Fruit fly (Drosophila melanogaster) whole organism, wandering third instar larva: ENCODE measurements around the gene CG32713.

Experiments
- Abd-B ChIP-seq: fragments of >200 bp; optimal IDR thresholded peaks from 2 replicates; lab custom pipeline; 2017; ENCODE audit warnings: missing biosample characterization, missing genetic modification characterization
- CG32264 ChIP-seq: fragments of 200-800 bp; sonication (Bioruptor generic); optimal IDR thresholded peaks from 2 replicates; lab custom pipeline; 2016; ENCODE audit warnings: missing biosample characterization, missing genetic modification characterization
- CG9705 ChIP-seq: fragments of 200-800 bp; sonication (Bioruptor generic); optimal IDR thresholded peaks from 2 replicates; lab custom pipeline; 2018; ENCODE audit warnings: missing biosample characterization, mild to moderate bottlenecking, missing genetic modification characterization
- CrebA ChIP-seq: fragments of 200-800 bp; sonication (Bioruptor generic); optimal IDR thresholded peaks from 2 replicates; lab custom pipeline; 2016; ENCODE audit warnings: missing biosample characterization, mild to moderate bottlenecking, missing genetic modification characterization, borderline replicate concordance
- Dfd ChIP-seq: fragments of >200 bp; optimal IDR thresholded peaks from 2 replicates; lab custom pipeline; 2017; ENCODE audit warnings: missing biosample characterization, missing genetic modification characterization
- Dif ChIP-seq: fragments of 200-275, 200-300 bp; sonication (Bioruptor generic); optimal IDR thresholded peaks from 2 replicates; lab custom pipeline; 2018; ENCODE audit warnings: missing biosample characterization, missing genetic modification characterization; ENCODE audit not compliant: partially characterized antibody
- GATAd ChIP-seq: sonication (Bioruptor generic); optimal IDR thresholded peaks from 2 replicates; lab custom pipeline; 2016; ENCODE audit warnings: missing biosample characterization, missing genetic modification characterization
- HLH106 ChIP-seq: fragments of 200-800 bp; optimal IDR thresholded peaks from 3 replicates; lab custom pipeline; 2019; ENCODE audit warnings: missing biosample characterization, mild to moderate bottlenecking, missing genetic modification characterization, moderate library complexity
- Hr78 ChIP-seq: fragments of >200 bp; optimal IDR thresholded peaks from 2 replicates; lab custom pipeline; 2017; ENCODE audit warnings: missing biosample characterization, missing genetic modification characterization
- Hr83 ChIP-seq: fragments of 200-300 bp; sonication (Bioruptor generic); optimal IDR thresholded peaks from 2 replicates; lab custom pipeline; 2016; ENCODE audit warnings: missing biosample characterization, mild to moderate bottlenecking, missing genetic modification characterization, moderate library complexity; ENCODE audit not compliant: poor library complexity, severe bottlenecking
- Jra ChIP-seq: sonication (Bioruptor generic); optimal IDR thresholded peaks from 2 replicates; lab custom pipeline; 2016; ENCODE audit warnings: missing biosample characterization, missing genetic modification characterization
- Mio ChIP-seq: sonication (Bioruptor generic); optimal IDR thresholded peaks from 2 replicates; lab custom pipeline; 2016; ENCODE audit warnings: missing biosample characterization, missing genetic modification characterization
- Myc ChIP-seq: fragments of >200 bp; optimal IDR thresholded peaks from 2 replicates; lab custom pipeline; 2017
- N ChIP-seq: fragments of >200 bp; optimal IDR thresholded peaks from 2 replicates; lab custom pipeline; 2018; ENCODE audit warnings: missing biosample characterization, missing external identifiers, missing genetic modification characterization
- Rel ChIP-seq, 2 experiments: fragments of 200-800 bp; sonication (Bioruptor generic) in 1 of 2; optimal IDR thresholded peaks; 2 replicates in 1 of 2; 3 replicates in 1 of 2; lab custom pipeline; 2016 to 2019; ENCODE audit warnings: mild to moderate bottlenecking in 2 of 2, missing biosample characterization in 2 of 2, missing genetic modification characterization in 2 of 2, moderate library complexity in 1 of 2
- Sp1 ChIP-seq: fragments of 200-800 bp; sonication (Bioruptor generic); optimal IDR thresholded peaks from 3 replicates; lab custom pipeline; 2019; ENCODE audit warnings: missing biosample characterization, mild to moderate bottlenecking, missing genetic modification characterization, moderate library complexity
- Vsx2 ChIP-seq: fragments of 200-300, 225-300 bp; sonication (Bioruptor generic); optimal IDR thresholded peaks from 2 replicates; lab custom pipeline; 2018; ENCODE audit warnings: missing biosample characterization, missing genetic modification characterization; ENCODE audit not compliant: partially characterized antibody
- brk ChIP-seq: fragments of 200-800 bp; sonication (Bioruptor generic); optimal IDR thresholded peaks from 2 replicates; lab custom pipeline; 2016; ENCODE audit warnings: missing biosample characterization, mild to moderate bottlenecking, missing genetic modification characterization
- dl ChIP-seq, 2 experiments: fragments of 175-275, 200-275 bp in 1 of 2; fragments of 200-275 bp in 1 of 2; sonication (Bioruptor generic); optimal IDR thresholded peaks; lab custom pipeline; 2018; ENCODE audit warnings: mild to moderate bottlenecking in 2 of 2, missing biosample characterization in 2 of 2, missing genetic modification characterization in 2 of 2, moderate library complexity in 2 of 2; ENCODE audit not compliant: partially characterized antibody in 2 of 2, insufficient read depth in 1 of 2
- dmrt93B ChIP-seq: fragments of 200-800 bp; sonication (Bioruptor generic); optimal IDR thresholded peaks from 2 replicates; lab custom pipeline; 2018; ENCODE audit warnings: missing biosample characterization, mild to moderate bottlenecking, missing genetic modification characterization
- dsf ChIP-seq: sonication (Bioruptor generic); optimal IDR thresholded peaks from 2 replicates; lab custom pipeline; 2016; ENCODE audit warnings: missing biosample characterization, missing genetic modification characterization, borderline replicate concordance
- ey ChIP-seq: fragments of 200-800 bp; sonication (Bioruptor generic); optimal IDR thresholded peaks from 2 replicates; lab custom pipeline; 2016; ENCODE audit warnings: missing biosample characterization, missing genetic modification characterization
- foxo ChIP-seq, 2 experiments: fragments of 200-800 bp; sonication (Bioruptor generic); optimal IDR thresholded peaks; 2 replicates in 1 of 2; 3 replicates in 1 of 2; lab custom pipeline; 2016 to 2017; ENCODE audit warnings: missing biosample characterization in 2 of 2, missing genetic modification characterization in 2 of 2
- h ChIP-seq: fragments of 200-800 bp; sonication (Bioruptor generic); optimal IDR thresholded peaks from 3 replicates; lab custom pipeline; 2016; ENCODE audit warnings: missing biosample characterization, mild to moderate bottlenecking, missing genetic modification characterization
- jim ChIP-seq: fragments of 175-275, 200-325 bp; sonication (Bioruptor generic); optimal IDR thresholded peaks from 2 replicates; lab custom pipeline; 2016; ENCODE audit warnings: missing biosample characterization, mild to moderate bottlenecking, missing genetic modification characterization
- lola ChIP-seq: fragments of >200 bp; optimal IDR thresholded peaks from 2 replicates; lab custom pipeline; 2017; ENCODE audit warnings: missing biosample characterization, missing genetic modification characterization
- pan ChIP-seq: fragments of >200 bp; optimal IDR thresholded peaks from 2 replicates; lab custom pipeline; 2017
- psq ChIP-seq: fragments of 200-800 bp; sonication (Bioruptor generic); optimal IDR thresholded peaks from 3 replicates; lab custom pipeline; 2017; ENCODE audit warnings: missing biosample characterization, mild to moderate bottlenecking, missing genetic modification characterization, moderate library complexity
- rgr ChIP-seq: fragments of 200-800 bp; sonication (Bioruptor generic); optimal IDR thresholded peaks from 3 replicates; lab custom pipeline; 2016; ENCODE audit warnings: missing biosample characterization, mild to moderate bottlenecking, missing genetic modification characterization
- sage ChIP-seq: fragments of 200-800 bp; sonication (Bioruptor generic); optimal IDR thresholded peaks from 2 replicates; lab custom pipeline; 2016; ENCODE audit warnings: missing biosample characterization, mild to moderate bottlenecking, missing genetic modification characterization
- tai ChIP-seq: sonication (Bioruptor generic); optimal IDR thresholded peaks from 2 replicates; lab custom pipeline; 2016; ENCODE audit warnings: missing biosample characterization, missing genetic modification characterization
- usp ChIP-seq: fragments of >200 bp; optimal IDR thresholded peaks from 2 replicates; lab custom pipeline; 2017; ENCODE audit warnings: missing biosample characterization, missing genetic modification characterization
- woc ChIP-seq: sonication (Bioruptor generic); optimal IDR thresholded peaks from 2 replicates; lab custom pipeline; 2016; ENCODE audit warnings: missing biosample characterization, mild to moderate bottlenecking, missing genetic modification characterization

Gene CG32713

DNA sequence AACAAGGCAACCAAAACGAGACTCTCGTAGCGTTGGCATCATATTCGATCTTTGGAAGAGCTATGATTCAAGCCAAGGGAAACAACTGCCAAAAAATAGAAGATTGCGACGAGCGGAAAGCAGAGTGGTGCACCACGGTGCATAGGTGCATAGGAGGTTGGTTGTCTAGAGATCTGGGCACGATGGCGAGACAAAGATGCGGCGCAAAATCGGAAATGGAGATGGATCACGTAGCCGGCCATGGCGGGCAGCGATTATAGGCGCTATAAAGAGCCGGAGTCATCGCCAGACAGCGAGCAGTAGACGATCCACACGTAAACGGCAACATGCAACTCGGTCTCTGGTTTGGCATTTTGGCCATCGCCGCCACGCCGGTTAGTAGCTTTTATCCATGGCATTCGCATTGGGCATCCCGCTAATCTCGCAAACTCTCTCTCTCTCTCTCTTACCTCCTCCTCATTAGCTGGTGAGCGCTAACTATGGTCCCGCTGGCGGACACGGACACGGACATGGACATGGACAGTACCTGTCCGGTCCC lies 21.7 kb upstream of the CG32713 start, which contains the start of gene Cp36:
Gene Cp36, plus strand, starts transcription at position 289 of the 538 bp plus-strand sequence.
- no peak for TF ChIP-seq h

DNA sequence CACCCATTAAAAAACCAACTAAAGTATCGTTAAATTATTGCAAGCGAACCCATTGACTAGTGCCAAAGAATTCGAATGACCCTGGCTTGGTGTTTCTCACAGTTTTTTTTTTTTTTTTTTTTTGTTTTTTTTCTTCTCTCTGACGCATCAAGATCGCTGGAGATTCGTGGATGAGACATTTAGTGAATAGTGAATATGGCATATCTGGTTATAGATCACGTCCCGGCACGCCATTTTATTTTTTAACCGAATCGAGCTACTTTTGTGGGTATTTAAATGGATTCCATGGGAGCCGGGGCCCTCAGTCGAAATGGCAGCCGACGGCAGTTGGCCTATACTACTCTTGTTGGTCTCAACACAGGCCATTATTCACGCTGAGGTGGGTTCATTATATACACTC lies 19.4 kb upstream of the CG32713 start, which contains the start of gene Cp7Fc:
Gene Cp7Fc, plus strand, starts transcription at position 301 of the 400 bp plus-strand sequence.
- TF ChIP-seq dmrt93B (GFP tag; lab: Kevin White, UChicago), result no peak
- no peak for TF ChIP-seq dsf (GFP tag; lab: Kevin White, UChicago)
- no peak for TF ChIP-seq pan
- no peak for TF ChIP-seq rgr (GFP tag; lab: Kevin White, UChicago)
- TF ChIP-seq Hr83 (GFP tag; lab: Kevin White, UChicago), result no peak
- TF ChIP-seq Sp1, result no peak
- TF ChIP-seq lola (GFP tag; lab: Kevin White, UChicago), result no peak
- no peak for TF ChIP-seq CrebA (GFP tag; lab: Kevin White, UChicago)
- no peak for TF ChIP-seq usp (GFP tag; lab: Kevin White, UChicago)
- TF ChIP-seq Rel (GFP tag; optimal IDR thresholded peaks at IDR 0.05; lab: Kevin White, UChicago), result no peak
- TF ChIP-seq Rel (tag; optimal IDR thresholded peaks at IDR 0.05; lab: Kevin White, UChicago), result no peak
- TF ChIP-seq Jra, result no peak
- no peak for TF ChIP-seq Hr78 (GFP tag; lab: Kevin White, UChicago)
- no peak for TF ChIP-seq tai (GFP tag; lab: Kevin White, UChicago)
- TF ChIP-seq GATAd (GFP tag; lab: Kevin White, UChicago), result no peak
- no peak for TF ChIP-seq Dif (GFP tag; lab: Kevin White, UChicago)
- no peak for TF ChIP-seq Mio (GFP tag; lab: Kevin White, UChicago)

DNA sequence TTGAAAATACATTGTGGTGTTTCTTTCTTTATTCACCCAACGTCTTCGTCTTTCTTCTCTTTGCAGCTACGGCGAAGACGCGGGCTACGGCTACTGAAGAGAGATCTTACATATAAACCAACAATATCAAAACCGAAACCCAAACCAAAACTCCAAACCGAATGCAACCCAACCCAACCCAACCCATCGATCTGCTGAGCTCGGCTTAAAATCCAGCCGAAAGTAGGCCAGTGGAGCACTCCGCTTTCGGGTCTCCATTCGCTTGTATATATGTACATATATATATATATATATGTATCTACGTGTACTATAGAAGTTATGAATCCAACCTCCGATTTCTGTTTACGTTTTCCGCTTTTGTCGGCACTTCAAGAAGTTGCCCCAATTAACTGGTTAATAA lies 18.2 kb upstream of the CG32713 start:
- no peak for TF ChIP-seq jim (GFP tag; lab: Kevin White, UChicago)
- no peak for TF ChIP-seq brk (GFP tag; lab: Kevin White, UChicago)
- no peak for TF ChIP-seq Abd-B (GFP tag; lab: Kevin White, UChicago)
- TF ChIP-seq lola (GFP tag; lab: Kevin White, UChicago), result no peak
- no peak for TF ChIP-seq CG9705
- no peak for TF ChIP-seq Jra
- no peak for TF ChIP-seq pan
- no peak for TF ChIP-seq ey (GFP tag; lab: Kevin White, UChicago)
- no peak for TF ChIP-seq woc
- TF ChIP-seq dsf (GFP tag; lab: Kevin White, UChicago), result no peak
- no peak for TF ChIP-seq dl (GFP tag; optimal IDR thresholded peaks at IDR 0.05; lab: Kevin White, UChicago; ENCODE audit: insufficient read depth in 1 of 2, partially characterized antibody in 2 of 2)
- TF ChIP-seq psq (GFP tag; lab: Kevin White, UChicago), result no peak
- TF ChIP-seq usp (GFP tag; lab: Kevin White, UChicago), result no peak
- no peak for TF ChIP-seq foxo (GFP tag; optimal IDR thresholded peaks at IDR 0.05; lab: Kevin White, UChicago)
- no peak for TF ChIP-seq Vsx2 (GFP tag; lab: Kevin White, UChicago)
- TF ChIP-seq, all 38 proteins: peak for 0

DNA sequence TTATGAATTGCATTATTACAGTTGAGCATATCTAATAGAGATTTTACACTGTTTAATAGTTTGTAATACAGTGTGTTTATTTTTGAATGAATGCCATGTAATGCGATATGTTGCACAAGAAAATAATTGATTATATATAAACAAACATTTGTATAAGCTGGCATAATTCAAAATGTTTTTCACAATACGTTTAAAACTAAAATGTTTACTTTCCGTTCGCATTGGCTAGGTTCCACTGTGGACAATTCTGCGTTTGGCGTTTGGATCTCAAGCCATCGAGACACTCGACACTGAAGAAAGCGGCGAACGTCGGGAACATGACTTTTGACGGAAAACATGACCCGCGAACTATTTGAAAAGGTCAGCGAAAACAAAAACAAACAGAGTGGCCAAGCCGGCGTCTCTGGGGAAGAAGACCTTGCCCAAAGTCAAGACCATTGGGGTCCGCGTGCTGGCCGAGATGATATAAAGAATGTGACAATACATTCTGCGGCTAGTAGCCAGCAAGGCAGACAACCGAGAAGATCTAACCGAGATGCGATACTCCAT lies 16.0 kb upstream of the CG32713 start, which contains the start of gene Cp7Fb:
Gene Cp7Fb, plus strand, starts transcription at position 499 of the 549 bp plus-strand sequence.
- TF ChIP-seq usp (GFP tag; lab: Kevin White, UChicago) (no peak), HLH106 (tag; lab: Kevin White, UChicago) (no peak), N (GFP tag; lab: Kevin White, UChicago) (no peak), Myc (no peak), GATAd (GFP tag; lab: Kevin White, UChicago) (no peak), h (no peak), sage (GFP tag; lab: Kevin White, UChicago) (no peak), CG32264 (GFP tag; lab: Kevin White, UChicago) (no peak), Dfd (GFP tag; lab: Kevin White, UChicago) (no peak), lola (GFP tag; lab: Kevin White, UChicago) (no peak)
